Fruit fly (Drosophila melanogaster) whole organism, embryonic: Measurements from ENCODE around the gene Hexim.

ENCODE experiments used
- ATbp ChIP-seq: fragments of 200-800 bp; sonication (Bioruptor generic); optimal IDR thresholded peaks from 2 replicates; lab custom pipeline; 2017; ENCODE audit warnings: missing biosample characterization, mild to moderate bottlenecking, missing genetic modification characterization, missing genetic modification reagents
- BEAF-32 ChIP-seq: fragments of 200-800 bp; sonication (Bioruptor generic); optimal IDR thresholded peaks from 3 replicates; lab custom pipeline; 2017; ENCODE audit warnings: missing biosample characterization, missing genetic modification characterization, mild to moderate bottlenecking, moderate library complexity, missing genetic modification reagents
- CG1024 ChIP-seq: fragments of 200-800 bp; sonication (Bioruptor generic); IDR thresholded peaks from 2 replicates; pipeline ENCODE4 v1.3.6; 2022; ENCODE audit warnings: missing biosample characterization, missing genetic modification characterization
- CG12219 ChIP-seq: fragments of 200-800 bp; sonication (Bioruptor generic); optimal IDR thresholded peaks from 3 replicates; lab custom pipeline; 2018; ENCODE audit warnings: missing biosample characterization, mild to moderate bottlenecking, missing genetic modification characterization
- CG12744 ChIP-seq: fragments of 200-800 bp; sonication (Bioruptor generic); optimal IDR thresholded peaks from 2 replicates; lab custom pipeline; 2016; ENCODE audit warnings: missing biosample characterization, missing genetic modification characterization
- CG14667 ChIP-seq: fragments of 200-800 bp; sonication (Bioruptor generic); IDR thresholded peaks from 2 replicates; pipeline ENCODE4 v1.3.6; 2022; ENCODE audit warnings: missing biosample characterization, missing genetic modification characterization
- CG15269 ChIP-seq: fragments of 200-800 bp; sonication (Bioruptor generic); optimal IDR thresholded peaks from 2 replicates; lab custom pipeline; 2018; ENCODE audit warnings: missing biosample characterization, mild to moderate bottlenecking, missing genetic modification characterization, moderate library complexity
- CG1647 ChIP-seq: fragments of 200-800 bp; sonication (Bioruptor generic); optimal IDR thresholded peaks from 3 replicates; lab custom pipeline; 2016; ENCODE audit warnings: missing biosample characterization, missing genetic modification characterization
- CG17186 ChIP-seq: fragments of 200-800 bp; sonication (Bioruptor generic); optimal IDR thresholded peaks from 3 replicates; lab custom pipeline; 2017; ENCODE audit warnings: missing biosample characterization, missing genetic modification reagents, missing genetic modification characterization
- CG18619 ChIP-seq: fragments of 200-800 bp; sonication (Bioruptor generic); optimal IDR thresholded peaks from 3 replicates; lab custom pipeline; 2017; ENCODE audit warnings: missing biosample characterization, mild to moderate bottlenecking, missing genetic modification characterization
- CG2202 ChIP-seq: fragments of 200-800 bp; sonication (Bioruptor generic); optimal IDR thresholded peaks from 2 replicates; lab custom pipeline; 2018; ENCODE audit warnings: missing biosample characterization, mild to moderate bottlenecking, missing genetic modification characterization
- CG31441 ChIP-seq: fragments of 200-800 bp; sonication (Bioruptor generic); IDR thresholded peaks from 2 replicates; pipeline ENCODE4 v1.3.6; 2022; ENCODE audit warnings: missing biosample characterization, missing genetic modification characterization
- CG32532 ChIP-seq: fragments of 200-800 bp; sonication (Bioruptor generic); IDR thresholded peaks from 2 replicates; pipeline ENCODE4 v1.3.6; 2022; ENCODE audit warnings: missing biosample characterization, missing genetic modification characterization
- CG3281 ChIP-seq: fragments of 200-800 bp; sonication (Bioruptor generic); optimal IDR thresholded peaks from 3 replicates; lab custom pipeline; 2017; ENCODE audit warnings: missing biosample characterization, mild to moderate bottlenecking, missing genetic modification characterization
- CG3407 ChIP-seq: fragments of 200-800 bp; sonication (Bioruptor generic); optimal IDR thresholded peaks from 2 replicates; lab custom pipeline; 2018; ENCODE audit warnings: missing biosample characterization, mild to moderate bottlenecking, missing genetic modification characterization
- CG7928 ChIP-seq: fragments of 200-800 bp; sonication (Bioruptor generic); optimal IDR thresholded peaks from 2 replicates; lab custom pipeline; 2017; ENCODE audit warnings: missing biosample characterization, mild to moderate bottlenecking, missing genetic modification characterization
- CG8388 ChIP-seq: fragments of 200-800 bp; sonication (Bioruptor generic); optimal IDR thresholded peaks from 2 replicates; lab custom pipeline; 2019; ENCODE audit warnings: missing biosample characterization, mild to moderate bottlenecking, missing genetic modification characterization, moderate library complexity
- CG8924 ChIP-seq: fragments of 200-800 bp; optimal IDR thresholded peaks from 3 replicates; lab custom pipeline; 2019; ENCODE audit warnings: missing biosample characterization, mild to moderate bottlenecking, missing genetic modification characterization, moderate library complexity
- CG9609 ChIP-seq: fragments of 200-800 bp; sonication (Bioruptor generic); optimal IDR thresholded peaks from 3 replicates; lab custom pipeline; 2016; ENCODE audit warnings: missing biosample characterization, missing genetic modification characterization
- Dad ChIP-seq: fragments of 200-800 bp; sonication (Bioruptor generic); optimal IDR thresholded peaks from 3 replicates; lab custom pipeline; 2016; ENCODE audit warnings: missing biosample characterization, missing genetic modification characterization
- Dp ChIP-seq: fragments of 200-800 bp; sonication (Bioruptor generic); optimal IDR thresholded peaks from 2 replicates; lab custom pipeline; 2018; ENCODE audit warnings: missing biosample characterization, mild to moderate bottlenecking, missing genetic modification characterization, moderate library complexity
- Dref ChIP-seq: fragments of 200-800 bp; sonication (Bioruptor generic); IDR thresholded peaks from 2 replicates; pipeline ENCODE4 v1.3.6; 2022; ENCODE audit warnings: missing biosample characterization, missing genetic modification characterization
- Drgx ChIP-seq: fragments of 200-800 bp; sonication (Bioruptor generic); IDR thresholded peaks from 2 replicates; pipeline ENCODE4 v1.3.6; 2022; ENCODE audit warnings: missing biosample characterization, missing genetic modification characterization
- H2.0 ChIP-seq: fragments of 200-800 bp; sonication (Bioruptor generic); IDR thresholded peaks from 2 replicates; pipeline ENCODE4 v1.3.6; 2022; ENCODE audit warnings: missing biosample characterization, missing genetic modification characterization
- HLH3B ChIP-seq: fragments of 200-800 bp; sonication (Bioruptor generic); IDR thresholded peaks from 2 replicates; pipeline ENCODE4 v1.3.6; 2022; ENCODE audit warnings: missing biosample characterization, missing genetic modification characterization
- Max ChIP-seq: fragments of 200-800 bp; sonication (Bioruptor generic); optimal IDR thresholded peaks from 2 replicates; lab custom pipeline; 2016; ENCODE audit warnings: missing biosample characterization, mild to moderate bottlenecking, missing genetic modification characterization
- Meics ChIP-seq: fragments of 200-800 bp; sonication (Bioruptor generic); optimal IDR thresholded peaks from 2 replicates; lab custom pipeline; 2017; ENCODE audit warnings: missing biosample characterization, mild to moderate bottlenecking, missing genetic modification characterization
- NC2β ChIP-seq: fragments of 200-800 bp; sonication (Bioruptor generic); optimal IDR thresholded peaks from 2 replicates; lab custom pipeline; 2016; ENCODE audit warnings: missing biosample characterization, missing genetic modification characterization
- Nf-YA ChIP-seq: fragments of 200-800 bp; sonication (Bioruptor generic); IDR thresholded peaks from 2 replicates; pipeline ENCODE4 v1.3.6; 2022; ENCODE audit warnings: missing biosample characterization, missing genetic modification characterization
- Oaz ChIP-seq: fragments of 200-800 bp; sonication (Bioruptor generic); IDR thresholded peaks from 2 replicates; pipeline ENCODE4 v1.3.6; 2022; ENCODE audit warnings: missing biosample characterization, missing genetic modification characterization
- PHDP ChIP-seq: fragments of 200-800 bp; sonication (Bioruptor generic); optimal IDR thresholded peaks from 3 replicates; lab custom pipeline; 2018; ENCODE audit warnings: missing biosample characterization, mild to moderate bottlenecking, missing genetic modification characterization, moderate library complexity
- Sin3A ChIP-seq: fragments of >200 bp; optimal IDR thresholded peaks from 2 replicates; lab custom pipeline; 2018
- Sox100B ChIP-seq: fragments of 200-800 bp; sonication (Bioruptor generic); optimal IDR thresholded peaks from 3 replicates; lab custom pipeline; 2018; ENCODE audit warnings: missing biosample characterization, mild to moderate bottlenecking, missing genetic modification characterization
- Tbp ChIP-seq: fragments of >200 bp; optimal IDR thresholded peaks from 2 replicates; lab custom pipeline; 2018; ENCODE audit warnings: missing biosample characterization, missing genetic modification characterization
- Xbp1 ChIP-seq: fragments of 200-800 bp; sonication (Bioruptor generic); optimal IDR thresholded peaks from 3 replicates; lab custom pipeline; 2016; ENCODE audit warnings: missing biosample characterization, mild to moderate bottlenecking, missing genetic modification characterization
- al ChIP-seq: fragments of 200-800 bp; sonication (Bioruptor generic); IDR thresholded peaks from 2 replicates; pipeline ENCODE4 v1.3.6; 2022; ENCODE audit warnings: missing biosample characterization, missing genetic modification characterization
- bab2 ChIP-seq: fragments of 200-800 bp; sonication (Bioruptor generic); optimal IDR thresholded peaks from 2 replicates; lab custom pipeline; 2016; ENCODE audit warnings: missing biosample characterization, missing genetic modification characterization
- caup ChIP-seq: fragments of 200-800 bp; sonication (Bioruptor generic); optimal IDR thresholded peaks from 3 replicates; lab custom pipeline; 2017; ENCODE audit warnings: missing biosample characterization, mild to moderate bottlenecking, missing genetic modification characterization, moderate library complexity; ENCODE audit not compliant: severe bottlenecking
- dmrt11E ChIP-seq: fragments of 200-800 bp; sonication (Bioruptor generic); optimal IDR thresholded peaks from 3 replicates; lab custom pipeline; 2018; ENCODE audit warnings: missing biosample characterization, mild to moderate bottlenecking, missing genetic modification characterization, moderate library complexity
- esg ChIP-seq: fragments of 200-800 bp; sonication (Bioruptor generic); conservative IDR thresholded peaks from 2 replicates; pipeline ENCODE4 v1.3.6; 2022; ENCODE audit warnings: missing biosample characterization, missing genetic modification characterization
- fru ChIP-seq: fragments of >200 bp; optimal IDR thresholded peaks from 2 replicates; lab custom pipeline; 2017
- h ChIP-seq: fragments of >200 bp; optimal IDR thresholded peaks from 2 replicates; lab custom pipeline; 2017
- inv ChIP-seq: fragments of 200-800 bp; sonication (Bioruptor generic); IDR thresholded peaks from 2 replicates; pipeline ENCODE4 v1.3.6; 2022; ENCODE audit warnings: missing biosample characterization, missing genetic modification characterization; ENCODE audit not compliant: partially characterized antibody
- mam ChIP-seq: fragments of 200-800 bp; sonication (Bioruptor generic); optimal IDR thresholded peaks from 3 replicates; lab custom pipeline; 2016; ENCODE audit warnings: missing biosample characterization, missing genetic modification characterization
- otp ChIP-seq: fragments of 200-800 bp; sonication (Bioruptor generic); IDR thresholded peaks from 3 replicates; pipeline ENCODE4, ENCODE4 v1.3.6; 2022; ENCODE audit warnings: missing biosample characterization, missing genetic modification characterization
- pho ChIP-seq: fragments of 200-800 bp; sonication (Bioruptor generic); optimal IDR thresholded peaks from 2 replicates; lab custom pipeline; 2016; ENCODE audit warnings: missing biosample characterization, missing genetic modification characterization
- psq ChIP-seq: fragments of 200-800 bp; sonication (Bioruptor generic); optimal IDR thresholded peaks from 2 replicates; lab custom pipeline; 2017; ENCODE audit warnings: missing biosample characterization, missing genetic modification characterization
- pum ChIP-seq: fragments of 200-800 bp; sonication (Bioruptor generic); optimal IDR thresholded peaks from 2 replicates; lab custom pipeline; 2016; ENCODE audit warnings: missing biosample characterization, missing genetic modification characterization
- rib ChIP-seq: fragments of 200-800 bp; sonication (Bioruptor generic); IDR thresholded peaks from 2 replicates; pipeline ENCODE4 v1.3.6; 2022; ENCODE audit warnings: missing biosample characterization, missing genetic modification characterization
- slp2 ChIP-seq: fragments of 200-800 bp; sonication (Bioruptor generic); optimal IDR thresholded peaks from 2 replicates; lab custom pipeline; 2016; ENCODE audit warnings: missing biosample characterization, missing genetic modification characterization
- sqz ChIP-seq: fragments of 200-800 bp; sonication (Bioruptor generic); optimal IDR thresholded peaks from 3 replicates; lab custom pipeline; 2018; ENCODE audit warnings: missing biosample characterization, mild to moderate bottlenecking, missing genetic modification characterization
- vvl ChIP-seq: fragments of 200-800 bp; sonication (Bioruptor generic); IDR thresholded peaks from 2 replicates; pipeline ENCODE4 v1.3.6; 2022; ENCODE audit warnings: missing biosample characterization, missing genetic modification characterization

The Hexim gene

dm6 chr3R:14624088-14624619, 35.1 kb upstream of the Hexim start (continued):
- TF ChIP-seq CG9609 (GFP tag; lab: Kevin White, UChicago) = peak; percentile 52
- TF ChIP-seq caup = no peak
- TF ChIP-seq CG1647 = no peak
- TF ChIP-seq Meics (GFP tag; lab: Kevin White, UChicago) = no peak
- TF ChIP-seq BEAF-32 = no peak
- TF ChIP-seq CG12744 = no peak
- TF ChIP-seq psq (GFP tag; lab: Kevin White, UChicago) = no peak
- peak; percentile 40; the same call in 1 of the 2 replicates for TF ChIP-seq HLH3B (GFP tag; lab: Robert Waterston, UW)
- peak; percentile 15 for TF ChIP-seq CG18619
- peak; percentile 30 for TF ChIP-seq Max (GFP tag; lab: Kevin White, UChicago)
- TF ChIP-seq CG7928 = no peak
- no peak for TF ChIP-seq Nf-YA (GFP tag; lab: Robert Waterston, UW)
- TF ChIP-seq NC2β (GFP tag; lab: Kevin White, UChicago) = no peak
- TF ChIP-seq CG8388 (GFP tag; lab: Kevin White, UChicago) = peak; percentile 66
- peak; percentile 38 for TF ChIP-seq CG8924
- no peak for TF ChIP-seq Tbp (GFP tag; lab: Kevin White, UChicago)
- peak; percentile 9 for TF ChIP-seq ATbp (GFP tag; lab: Kevin White, UChicago)
- no peak for TF ChIP-seq Sin3A (lab: Kevin White, UChicago)
- no peak; the same call in none of the 2 replicates for TF ChIP-seq CG31441 (GFP tag; lab: Robert Waterston, UW)
- no peak for TF ChIP-seq H2.0 (GFP tag; lab: Robert Waterston, UW)
- TF ChIP-seq pho = no peak
- peak; percentile 59 for TF ChIP-seq PHDP (tag; lab: Kevin White, UChicago)
- no peak for TF ChIP-seq inv (GFP tag; lab: Robert Waterston, UW)
- TF ChIP-seq CG3407 (GFP tag; lab: Kevin White, UChicago) = peak; percentile 14
- TF ChIP-seq Drgx = peak; percentile 80
- TF ChIP-seq slp2 (GFP tag; lab: Kevin White, UChicago) = no peak
- TF ChIP-seq CG17186 = no peak
- 0 out of 2 replicates have a peak, but pooled peaks have one; percentile 46 for TF ChIP-seq rib (GFP tag; lab: Robert Waterston, UW)
- TF ChIP-seq CG12219 (GFP tag; lab: Kevin White, UChicago) = peak; percentile 45
- TF ChIP-seq CG14667 (GFP tag; lab: Robert Waterston, UW) = no peak
- TF ChIP-seq Dref = no peak
- no peak for TF ChIP-seq CG1024 (GFP tag; lab: Robert Waterston, UW)
- no peak for TF ChIP-seq Dp
- TF ChIP-seq Oaz = no peak
- TF ChIP-seq h (lab: Kevin White, UChicago) = no peak
- TF ChIP-seq Dad = no peak
- no peak for TF ChIP-seq sqz (GFP tag; lab: Kevin White, UChicago)
- TF ChIP-seq bab2 (GFP tag; lab: Kevin White, UChicago) = peak; percentile 20
- peak; percentile 57 for TF ChIP-seq CG2202 (tag; lab: Kevin White, UChicago)
- no peak for TF ChIP-seq al (GFP tag; lab: Robert Waterston, UW)
- TF ChIP-seq mam (GFP tag; lab: Kevin White, UChicago) = peak; percentile 0
- TF ChIP-seq otp = no peak
- TF ChIP-seq CG32532 (GFP tag; lab: Robert Waterston, UW) = no peak
- peak; percentile 59; the same call in 1 of the 2 replicates for TF ChIP-seq vvl
- TF ChIP-seq esg (GFP tag; lab: Robert Waterston, UW) = peak; percentile 15; the same call in 1 of the 2 replicates
- no peak for TF ChIP-seq CG3281 (GFP tag; lab: Kevin White, UChicago)
- TF ChIP-seq dmrt11E (tag; lab: Kevin White, UChicago) = peak; percentile 90
- TF ChIP-seq Sox100B (GFP tag; lab: Kevin White, UChicago) = peak; percentile 13
- peak; percentile 50 for TF ChIP-seq Xbp1
- TF ChIP-seq fru (lab: Kevin White, UChicago) = no peak
- peak; percentile 2 for TF ChIP-seq pum (GFP tag; lab: Kevin White, UChicago)
- TF ChIP-seq CG15269 (tag; lab: Kevin White, UChicago) = no peak
